Worm (Caenorhabditis elegans): ENCODE measurements around the gene hlh-11.

ce11 chrIII:9616426-9616825 is 3.1 kb upstream of the hlh-11 start, which contains the start of gene hcp-3:
- TF ChIP-seq pqm-1 (tag; optimal IDR thresholded peaks at IDR 0.05): no peak
- no peak for TF ChIP-seq nhr-6 (tag; optimal IDR thresholded peaks at IDR 0.05)
- TF ChIP-seq unc-62 (GFP tag; optimal IDR thresholded peaks at IDR 0.05 in 1 of 2): no peak
- no peak for TF ChIP-seq unc-62 (tag; optimal IDR thresholded peaks at IDR 0.05)
- TF ChIP-seq lir-3 (tag; optimal IDR thresholded peaks at IDR 0.05): no peak
- TF ChIP-seq unc-130 (GFP tag; optimal IDR thresholded peaks at IDR 0.05): no peak
- no peak for TF ChIP-seq zfp-3 (GFP tag; conservative IDR thresholded peaks at IDR 0.05)
- TF ChIP-seq dve-1 (tag; optimal IDR thresholded peaks at IDR 0.05; ENCODE audit: insufficient read depth): peak; percentile 34

Measured in whole organism, L4 larva.